Fruit fly (Drosophila melanogaster) whole organism, pupa: ENCODE measurements around the gene CG13609.

Experiments
- CG10348 ChIP-seq: fragments of 200-800 bp; sonication (Bioruptor generic); IDR thresholded peaks from 2 replicates; pipeline ENCODE4 v1.3.6; 2022; ENCODE audit warnings: missing biosample characterization, missing genetic modification characterization
- CG14655 ChIP-seq: fragments of 200-800 bp; sonication (Bioruptor generic); optimal IDR thresholded peaks from 3 replicates; lab custom pipeline; 2017; ENCODE audit warnings: mild to moderate bottlenecking, missing biosample characterization, missing genetic modification reagents, missing genetic modification characterization
- CG15710 ChIP-seq: fragments of 200-800 bp; sonication (Bioruptor generic); optimal IDR thresholded peaks from 2 replicates; lab custom pipeline; 2018; ENCODE audit warnings: missing biosample characterization, mild to moderate bottlenecking, missing genetic modification characterization, moderate library complexity
- CG8159 ChIP-seq: fragments of 200-800 bp; sonication (Bioruptor generic); optimal IDR thresholded peaks from 3 replicates; lab custom pipeline; 2018; ENCODE audit warnings: missing biosample characterization, mild to moderate bottlenecking, missing genetic modification characterization, moderate library complexity
- CG9948 ChIP-seq: fragments of 200-800 bp; sonication (Bioruptor generic); optimal IDR thresholded peaks from 2 replicates; lab custom pipeline; 2018; ENCODE audit warnings: missing biosample characterization, mild to moderate bottlenecking, missing genetic modification characterization, moderate library complexity
- EcR ChIP-seq: fragments of 200-800 bp; sonication (Bioruptor generic); optimal IDR thresholded peaks from 3 replicates; lab custom pipeline; 2019; ENCODE audit warnings: missing biosample characterization, missing genetic modification characterization, mild to moderate bottlenecking, moderate library complexity, missing genetic modification reagents
- Ets98B ChIP-seq: fragments of 200-800 bp; sonication (Bioruptor generic); IDR thresholded peaks from 2 replicates; pipeline ENCODE4 v1.3.6; 2022; ENCODE audit warnings: missing biosample characterization, missing genetic modification characterization
- Pif1B ChIP-seq: fragments of 200-800 bp; sonication (Bioruptor generic); optimal IDR thresholded peaks from 3 replicates; lab custom pipeline; 2016; ENCODE audit warnings: missing biosample characterization, missing genetic modification characterization
- rn ChIP-seq: fragments of 200-800 bp; sonication (Bioruptor generic); IDR thresholded peaks from 2 replicates; pipeline ENCODE4 v1.3.6; 2022; ENCODE audit warnings: missing biosample characterization, missing genetic modification characterization

- TF ChIP-seq CG9948 (tag; lab: Kevin White, UChicago) (no peak), Pif1B (GFP tag; lab: Kevin White, UChicago) (no peak), CG14655 (no peak), CG8159 (no peak), Ets98B (GFP tag; lab: Robert Waterston, UW) (no peak), rn (GFP tag; lab: Robert Waterston, UW) (no peak), CG15710 (tag; lab: Kevin White, UChicago) (no peak), EcR (no peak), CG10348 (no peak)
Observed at dm6 chr3R:24220845-24221244, 6.0 kb upstream of the CG13609 start, which contains the start of gene cav.
